Worm (Caenorhabditis elegans) whole organism, young adult: ENCODE results near the gene oma-2.
A peak's percentile ranks its signal among the peaks of the same experiment; 100 is the strongest.

Experiments used
- B0261.1 ChIP-seq: sonication (generic microtip); optimal IDR thresholded peaks from 2 replicates; lab custom pipeline; 2016; ENCODE audit warnings: mild to moderate bottlenecking, missing genetic modification characterization, moderate library complexity, missing compliant biosample characterization
- Y56A3A.18 ChIP-seq: fragments of 200-800 bp; sonication (Bioruptor generic); IDR thresholded peaks from 2 replicates; pipeline ENCODE4 v1.3.6; 2022; ENCODE audit warnings: missing genetic modification reagents, missing genetic modification characterization, missing compliant biosample characterization
- efl-1 ChIP-seq: fragments of 150-350 bp; optimal IDR thresholded peaks from 2 replicates; lab custom pipeline; 2014; ENCODE audit warnings: missing biosample characterization, missing genetic modification reagents, missing genetic modification characterization
- him-1 ChIP-seq: sonication (generic microtip); optimal IDR thresholded peaks from 2 replicates; lab custom pipeline; 2016; ENCODE audit warnings: missing genotype, missing genetic modification reagents, missing genetic modification characterization, missing compliant biosample characterization
- hrde-1 ChIP-seq: sonication (generic microtip); optimal IDR thresholded peaks from 2 replicates; lab custom pipeline; 2016; ENCODE audit warnings: missing genetic modification characterization, mild to moderate bottlenecking, missing compliant biosample characterization, moderate library complexity, missing genotype, missing genetic modification reagents, borderline replicate concordance
- let-607 ChIP-seq, 2 experiments: fragments of 200-800 bp in 1 of 2; sonication (Bioruptor generic) in 1 of 2; sonication (generic microtip) in 1 of 2; optimal IDR thresholded peaks; 2 replicates each; lab custom pipeline; 2016 to 2018; ENCODE audit warnings: mild to moderate bottlenecking in 2 of 2, missing compliant biosample characterization in 2 of 2, missing genetic modification characterization in 2 of 2, moderate library complexity in 2 of 2, missing genotype in 1 of 2
- lin-26 ChIP-seq: fragments of 200-800 bp; sonication (Bioruptor generic); IDR thresholded peaks from 2 replicates; pipeline ENCODE4 v1.3.6; 2022; ENCODE audit warnings: missing genetic modification reagents, missing genetic modification characterization, missing compliant biosample characterization
- mcd-1 ChIP-seq: fragments of 200-800 bp; sonication (Bioruptor generic); IDR thresholded peaks from 2 replicates; pipeline ENCODE4 v1.3.6; 2022; ENCODE audit warnings: missing genetic modification reagents, missing genetic modification characterization, missing compliant biosample characterization
- pha-4 ChIP-seq: fragments of 150-350 bp; sonication (generic microtip); optimal IDR thresholded peaks from 2 replicates; lab custom pipeline; 2014; ENCODE audit warnings: missing biosample characterization, missing genetic modification reagents, missing genetic modification characterization
- snpc-4 ChIP-seq, 5 experiments: fragments of 150-350 bp in 1 of 5; sonication (generic microtip) in 4 of 5; optimal IDR thresholded peaks; 2 replicates each; lab custom pipeline; 2014 to 2018; ENCODE audit warnings: missing genetic modification characterization in 5 of 5, missing biosample characterization in 3 of 5, antibody characterized with exemption in 2 of 5, mild to moderate bottlenecking in 2 of 5, missing compliant biosample characterization in 2 of 5, missing genotype in 2 of 5, moderate library complexity in 2 of 5, missing genetic modification reagents in 1 of 5
- xnd-1 ChIP-seq: sonication (generic microtip); optimal IDR thresholded peaks from 2 replicates; lab custom pipeline; 2016; ENCODE audit warnings: missing genotype, missing genetic modification reagents, missing genetic modification characterization, missing compliant biosample characterization
- ztf-26 ChIP-seq: sonication (generic microtip); optimal IDR thresholded peaks from 2 replicates; lab custom pipeline; 2017; ENCODE audit warnings: missing genetic modification characterization, missing compliant biosample characterization

ce11 chrV:8013901-8014388 is 15.3 kb upstream of the oma-2 start, which contains the start of gene Y97E10AR.6:
- no peak for TF ChIP-seq hrde-1
- TF ChIP-seq snpc-4 (GFP tag; optimal IDR thresholded peaks at IDR 0.05; lab: Kevin White, UChicago): no peak
- TF ChIP-seq snpc-4 (tag; optimal IDR thresholded peaks at IDR 0.05; lab: Kevin White, UChicago): peak in 1 of 4 experiments; percentile 39
- TF ChIP-seq lin-26 (GFP tag; lab: Robert Waterston, UW): no peak
- no peak for TF ChIP-seq ztf-26 (tag; lab: Kevin White, UChicago)
- TF ChIP-seq him-1 (tag; lab: Kevin White, UChicago): no peak
- TF ChIP-seq pha-4 (tag; lab: Kevin White, UChicago): no peak
- TF ChIP-seq let-607 (tag; optimal IDR thresholded peaks at IDR 0.05; lab: Kevin White, UChicago): no peak
- TF ChIP-seq mcd-1: peak; percentile 61
- TF ChIP-seq xnd-1 (tag; lab: Kevin White, UChicago): no peak
- TF ChIP-seq B0261.1 (tag; lab: Kevin White, UChicago): no peak
- no peak for TF ChIP-seq efl-1 (GFP tag; lab: Kevin White, UChicago)
- TF ChIP-seq Y56A3A.18 (GFP tag; lab: Robert Waterston, UW): no peak
